Worm (Caenorhabditis elegans) whole organism, mixed stage, embryonic: ENCODE data around the gene sma-5.

Experiments used
- bed-3 ChIP-seq: fragments of 200-800 bp; sonication (Bioruptor generic); optimal IDR thresholded peaks from 3 replicates; lab custom pipeline; 2018; ENCODE audit warnings: mild to moderate bottlenecking, missing genetic modification characterization, moderate library complexity, missing compliant biosample characterization
- ces-1 ChIP-seq: fragments of 150-350 bp; optimal IDR thresholded peaks from 2 replicates; lab custom pipeline; 2014; ENCODE audit warnings: missing biosample characterization, missing genetic modification reagents, missing genetic modification characterization
- elt-3 ChIP-seq: fragments of 150-350 bp; optimal IDR thresholded peaks from 2 replicates; lab custom pipeline; 2014; ENCODE audit warnings: missing biosample characterization, missing genetic modification characterization
- lin-13 ChIP-seq: fragments of 150-350 bp; optimal IDR thresholded peaks from 2 replicates; lab custom pipeline; 2014; ENCODE audit warnings: missing biosample characterization, missing genetic modification characterization
- lsy-2 ChIP-seq: fragments of 150-350 bp; optimal IDR thresholded peaks from 2 replicates; lab custom pipeline; 2014; ENCODE audit warnings: missing biosample characterization, missing genetic modification characterization
- nhr-12 ChIP-seq: fragments of 150-350 bp; optimal IDR thresholded peaks from 2 replicates; lab custom pipeline; 2014; ENCODE audit warnings: missing biosample characterization, missing genetic modification characterization
- nhr-237 ChIP-seq: fragments of 150-350 bp; optimal IDR thresholded peaks from 2 replicates; lab custom pipeline; 2014; ENCODE audit warnings: missing biosample characterization, missing genetic modification characterization
- nhr-76 ChIP-seq: sonication (generic microtip); optimal IDR thresholded peaks from 2 replicates; lab custom pipeline; 2017; ENCODE audit warnings: missing biosample characterization, missing genetic modification characterization
- pha-4 ChIP-seq: fragments of 150-350 bp; optimal IDR thresholded peaks from 2 replicates; lab custom pipeline; 2018; ENCODE audit warnings: missing biosample characterization, missing genetic modification reagents, missing genetic modification characterization
- unc-39 ChIP-seq: fragments of 150-350 bp; optimal IDR thresholded peaks from 2 replicates; lab custom pipeline; 2014; ENCODE audit warnings: missing biosample characterization, missing genetic modification characterization
- unc-62 ChIP-seq: fragments of 150-350 bp; optimal IDR thresholded peaks from 2 replicates; lab custom pipeline; 2014; ENCODE audit warnings: missing biosample characterization, missing genetic modification reagents, missing genetic modification characterization

- TF ChIP-seq bed-3 = no peak
- TF ChIP-seq unc-62 (GFP tag; lab: Kevin White, UChicago) = no peak
- no peak for TF ChIP-seq elt-3
- TF ChIP-seq lsy-2 (tag; lab: Kevin White, UChicago) = no peak
- no peak for TF ChIP-seq pha-4 (tag; lab: Kevin White, UChicago)
- TF ChIP-seq lin-13 (tag; lab: Kevin White, UChicago) = no peak
- TF ChIP-seq unc-39 (tag; lab: Kevin White, UChicago) = no peak
- TF ChIP-seq nhr-76 (tag; lab: Kevin White, UChicago) = no peak
- TF ChIP-seq nhr-12 (tag; lab: Kevin White, UChicago) = no peak
- no peak for TF ChIP-seq nhr-237
- TF ChIP-seq ces-1 (GFP tag; lab: Kevin White, UChicago) = no peak
Measured at ce11 chrX:11964555-11964954, 40.8 kb downstream of the sma-5 start.
